Fruit fly (Drosophila melanogaster): ENCODE results near the gene CG13887.
A peak's percentile ranks its signal among the peaks of the same experiment; 100 is the strongest.
"Not testable (repeated sequence)": the region's sequence is repeated elsewhere in the genome, so short reads cannot be mapped to it uniquely, and the experiment has no call there.

The CG13887 gene

DNA sequence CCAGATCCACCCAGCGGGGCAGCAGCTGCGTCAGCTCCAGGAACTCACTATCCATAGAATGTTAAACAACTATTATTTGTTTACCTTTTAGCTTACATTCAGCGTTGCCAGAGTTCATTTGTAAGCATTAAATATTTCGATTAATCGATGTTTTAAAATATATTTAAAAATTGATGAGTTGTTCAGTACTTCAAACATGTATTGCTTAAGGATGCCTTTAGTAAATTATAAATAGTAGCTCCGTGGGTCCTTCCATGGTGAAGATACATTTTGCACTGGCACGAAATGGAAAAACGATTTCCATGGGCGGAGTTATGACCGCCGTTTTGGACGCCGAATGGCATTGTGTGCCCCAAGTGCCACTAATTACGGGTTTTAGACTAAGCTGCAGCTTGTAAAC is 3.6 kb downstream of the CG13887 start, which contains the start of the genes JMJD5 and Gr61a:
JMJD5 (minus strand) TSS at position 101 of the 400 bp plus-strand sequence.
Gr61a (plus strand) TSS at position 192 of the 400 bp plus-strand sequence.
- TF ChIP-seq Pif1A (GFP tag; optimal IDR thresholded peaks at IDR 0.05): no peak
- no peak for TF ChIP-seq CG13204 (GFP tag; optimal IDR thresholded peaks at IDR 0.05)

DNA sequence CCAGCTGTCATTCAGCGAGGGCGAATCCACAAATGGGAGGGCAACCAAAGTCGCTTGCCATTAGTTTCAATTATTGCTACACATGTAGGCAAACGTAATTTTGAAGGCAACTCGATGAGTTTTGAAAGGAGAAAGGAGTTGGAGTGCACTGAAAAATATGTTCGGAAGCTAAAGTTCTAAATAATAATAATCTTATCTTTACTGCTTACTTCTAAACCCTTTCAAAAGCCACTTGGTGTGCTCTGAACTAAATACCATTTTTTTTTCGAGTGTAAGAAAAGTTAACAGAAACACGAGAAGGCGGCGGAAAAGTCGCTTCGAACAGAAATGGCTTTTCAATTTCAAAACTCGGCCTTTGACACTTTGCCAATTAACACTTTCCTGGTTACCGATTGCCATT is 6.0 kb downstream of the CG13887 start, which contains the start of gene Cep290:
Cep290 (plus strand) TSS at position 301 of the 400 bp plus-strand sequence.
- TF ChIP-seq Pif1B (GFP tag; optimal IDR thresholded peaks at IDR 0.05) (no peak), Snoo (tag; optimal IDR thresholded peaks at IDR 0.05) (no peak), fd96Ca (GFP tag; IDR thresholded peaks at IDR 0.05) (no peak), CG17806 (tag; optimal IDR thresholded peaks at IDR 0.05) (no peak), CG8159 (tag; optimal IDR thresholded peaks at IDR 0.05) (no peak), CG12605 (GFP tag; IDR thresholded peaks at IDR 0.05) (no peak)

DNA sequence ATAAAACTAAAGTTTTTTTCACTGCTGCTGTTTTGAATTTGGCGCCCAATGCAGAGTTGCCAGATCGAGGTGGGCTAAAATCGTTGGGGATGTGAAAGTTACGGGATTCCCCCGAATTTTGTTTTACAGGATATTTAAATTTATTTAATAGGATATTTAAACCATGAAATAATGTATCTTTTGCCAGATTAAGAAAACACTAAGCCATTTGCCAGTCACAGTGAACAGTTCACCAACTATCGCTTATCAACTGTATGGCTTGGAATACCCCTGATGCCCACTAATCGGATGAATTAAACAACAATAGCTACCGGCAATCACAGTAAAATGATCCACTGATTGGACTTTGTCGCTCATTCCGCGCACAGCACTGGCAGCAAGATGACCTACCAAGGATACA is 13.4 kb downstream of the CG13887 start, which contains the start of gene Dci:
Dci (plus strand) TSS at position 286 of the 400 bp plus-strand sequence.
- TF ChIP-seq gl (tag; optimal IDR thresholded peaks at IDR 0.05) (no peak), CG14655 (GFP tag; optimal IDR thresholded peaks at IDR 0.05) (no peak), CG15710 (tag; optimal IDR thresholded peaks at IDR 0.05) (peak; percentile 49), CG8159 (tag; optimal IDR thresholded peaks at IDR 0.05) (peak; percentile 43), CG4496 (GFP tag; IDR thresholded peaks at IDR 0.05) (peak; percentile 63; the same call in 1 of the 3 replicates), CG32121 (GFP tag; IDR thresholded peaks at IDR 0.05) (peak; percentile 69), CG17806 (tag; optimal IDR thresholded peaks at IDR 0.05) (peak; percentile 41), fd96Ca (GFP tag; IDR thresholded peaks at IDR 0.05) (peak; percentile 72)

DNA sequence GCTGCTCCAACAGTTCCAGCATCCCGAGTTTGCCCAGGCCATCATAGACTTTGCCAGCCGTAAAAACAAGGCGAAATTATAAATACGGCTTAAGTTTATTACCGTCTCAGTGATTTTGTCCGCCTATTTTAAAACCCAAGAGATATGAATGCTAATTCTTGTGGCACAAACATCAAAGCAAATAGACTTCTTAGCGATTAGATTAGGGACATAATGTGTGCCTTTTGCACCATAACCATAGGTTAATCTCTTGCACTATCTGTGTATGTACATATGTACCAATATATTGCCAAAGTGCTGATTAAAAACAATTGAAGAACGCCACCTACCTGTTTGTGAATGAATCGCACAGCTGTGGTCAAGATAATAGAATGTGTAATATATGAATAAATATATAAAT is 14.6 kb downstream of the CG13887 start:
- TF ChIP-seq CG13204 (GFP tag; optimal IDR thresholded peaks at IDR 0.05) (no peak), Ets98B (GFP tag; IDR thresholded peaks at IDR 0.05) (no peak), Pif1A (GFP tag; optimal IDR thresholded peaks at IDR 0.05) (no peak), CG9948 (tag; optimal IDR thresholded peaks at IDR 0.05) (no peak), fd96Ca (GFP tag; IDR thresholded peaks at IDR 0.05) (no peak), CG14655 (GFP tag; optimal IDR thresholded peaks at IDR 0.05) (no peak), Pif1B (GFP tag; optimal IDR thresholded peaks at IDR 0.05) (no peak), Snoo (tag; optimal IDR thresholded peaks at IDR 0.05) (no peak), CG10348 (GFP tag; IDR thresholded peaks at IDR 0.05) (no peak), CG8301 (tag; optimal IDR thresholded peaks at IDR 0.05) (no peak), CG8159 (tag; optimal IDR thresholded peaks at IDR 0.05) (no peak)

dm6 chr3L:857063-858015 is 19.7 kb downstream of the CG13887 start, which contains the start of gene dpr20:
TSS of gene dpr20 (minus strand) at chr3L:857248.
- peak; percentile 76 for TF ChIP-seq Pif1B (GFP tag; optimal IDR thresholded peaks at IDR 0.05)
- TF ChIP-seq fd96Ca (GFP tag; IDR thresholded peaks at IDR 0.05): peak; percentile 94
- TF ChIP-seq Pif1A (GFP tag; optimal IDR thresholded peaks at IDR 0.05): peak; percentile 78
- peak; percentile 95 for TF ChIP-seq CG12605 (GFP tag; IDR thresholded peaks at IDR 0.05)
- peak; percentile 59 for TF ChIP-seq gl (tag; optimal IDR thresholded peaks at IDR 0.05)
- TF ChIP-seq CG10348 (GFP tag; IDR thresholded peaks at IDR 0.05): peak; percentile 70
- peak; percentile 61 for TF ChIP-seq CG9948 (tag; optimal IDR thresholded peaks at IDR 0.05)
- peak; percentile 60 for TF ChIP-seq CG34367 (tag; optimal IDR thresholded peaks at IDR 0.05)
- TF ChIP-seq CG8159 (tag; optimal IDR thresholded peaks at IDR 0.05): peak; percentile 81
- peak; percentile 81 for TF ChIP-seq CG8301 (tag; optimal IDR thresholded peaks at IDR 0.05)
- TF ChIP-seq CG17806 (tag; optimal IDR thresholded peaks at IDR 0.05): peak; percentile 78
- peak; percentile 94 for TF ChIP-seq Ets98B (GFP tag; IDR thresholded peaks at IDR 0.05)
- TF ChIP-seq D1 (tag; optimal IDR thresholded peaks at IDR 0.05): no peak
- TF ChIP-seq CG32121 (GFP tag; IDR thresholded peaks at IDR 0.05): peak; percentile 91
- peak; percentile 72 for TF ChIP-seq CG15710 (tag; optimal IDR thresholded peaks at IDR 0.05)
- TF ChIP-seq Snoo (tag; optimal IDR thresholded peaks at IDR 0.05): peak; percentile 65
- no peak for TF ChIP-seq EcR (GFP tag; optimal IDR thresholded peaks at IDR 0.05)
- TF ChIP-seq CG4496 (GFP tag; IDR thresholded peaks at IDR 0.05): peak; percentile 96
- peak; percentile 84 for TF ChIP-seq rn (GFP tag; IDR thresholded peaks at IDR 0.05)
- TF ChIP-seq CG14655 (GFP tag; optimal IDR thresholded peaks at IDR 0.05): peak; percentile 81
- TF ChIP-seq CG13204 (GFP tag; optimal IDR thresholded peaks at IDR 0.05): no peak

DNA sequence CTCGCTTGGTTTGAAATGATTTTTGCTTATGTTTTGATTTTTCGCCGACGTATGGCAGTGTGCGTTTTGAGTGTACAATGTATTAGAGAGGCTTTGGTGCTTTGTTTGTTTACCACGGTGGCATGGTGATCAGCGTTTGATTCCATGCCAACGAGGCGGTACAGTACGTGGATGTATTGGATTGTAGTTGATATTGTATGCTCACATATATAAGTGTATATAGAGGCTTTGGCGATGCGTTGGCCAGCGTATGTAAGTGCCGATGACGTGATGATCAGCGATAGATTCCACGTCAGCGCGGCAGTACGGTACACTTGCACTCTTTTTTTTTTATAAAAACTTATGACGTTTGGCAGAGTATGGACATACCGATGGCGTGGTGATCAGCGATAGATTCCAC is 27.4 kb downstream of the CG13887 start, which contains the start of gene CG12502:
CG12502 (plus strand) TSS at position 301 of the 400 bp plus-strand sequence.
- not testable (repeated sequence) for TF ChIP-seq fd96Ca (GFP tag; IDR thresholded peaks at IDR 0.05); CG17806 (tag; optimal IDR thresholded peaks at IDR 0.05); CG15710 (tag; optimal IDR thresholded peaks at IDR 0.05)
